Fruit fly (Drosophila melanogaster): Measurements from ENCODE around the gene Ccdc39.

Ccdc39 gene

dm6 chr3R:4809944-4810653, 25.6 kb upstream of the Ccdc39 start (continued):
- TF ChIP-seq CrebB (tag; optimal IDR thresholded peaks at IDR 0.05) = peak; percentile 23
- TF ChIP-seq CG34422 (GFP tag; IDR thresholded peaks at IDR 0.05) = 0 out of 3 replicates have a peak, but pooled peaks have one; percentile 40
- TF ChIP-seq CG4404 (GFP tag; IDR thresholded peaks at IDR 0.05) = no peak
- peak; percentile 25; the same call in 1 of the 2 replicates for TF ChIP-seq CG42726 (GFP tag; IDR thresholded peaks at IDR 0.05; ENCODE audit: partially characterized antibody)
- peak; percentile 11 for TF ChIP-seq lab (GFP tag; optimal IDR thresholded peaks at IDR 0.05)
- 0 out of 3 replicates have a peak, but pooled peaks have one; percentile 49 for TF ChIP-seq CG2199 (GFP tag; IDR thresholded peaks at IDR 0.05)
- TF ChIP-seq sd (tag; optimal IDR thresholded peaks at IDR 0.05) = peak; percentile 27
- peak; percentile 9 for TF ChIP-seq CG6854 (GFP tag; optimal IDR thresholded peaks at IDR 0.05)
- peak; percentile 30; the same call in 1 of the 2 replicates for TF ChIP-seq amos (GFP tag; IDR thresholded peaks at IDR 0.05; ENCODE audit: partially characterized antibody)
- 0 out of 4 replicates have a peak, but pooled peaks have one; percentile 18 for TF ChIP-seq Dll (GFP tag; IDR thresholded peaks at IDR 0.05; ENCODE audit: partially characterized antibody)
- peak; percentile 2 for TF ChIP-seq CG12219 (GFP tag; optimal IDR thresholded peaks at IDR 0.05)
- peak; percentile 97 for TF ChIP-seq z (GFP tag; IDR thresholded peaks at IDR 0.05)
- TF ChIP-seq pan (optimal IDR thresholded peaks at IDR 0.05) = no peak
- TF ChIP-seq pan (GFP tag; optimal IDR thresholded peaks at IDR 0.05 in 1 of 2, IDR thresholded peaks at IDR 0.05 in 1 of 2) = peak in 1 of 2 experiments; percentile 10
- peak; percentile 26 to 48 for TF ChIP-seq Trl (optimal IDR thresholded peaks at IDR 0.05)
- TF ChIP-seq Trl (GFP tag; optimal IDR thresholded peaks at IDR 0.05) = no peak
- TF ChIP-seq PHDP (tag; optimal IDR thresholded peaks at IDR 0.05) = no peak
- TF ChIP-seq sug (tag; optimal IDR thresholded peaks at IDR 0.05) = peak; percentile 63
- peak; percentile 23 for TF ChIP-seq HLHmδ (GFP tag; optimal IDR thresholded peaks at IDR 0.05)
- TF ChIP-seq CG17385 (GFP tag; optimal IDR thresholded peaks at IDR 0.05) = peak; percentile 30

- TF ChIP-seq Med (GFP tag) (peak; percentile 32), Oaz (GFP tag; IDR thresholded peaks at IDR 0.05) (no peak), CG3281 (GFP tag; optimal IDR thresholded peaks at IDR 0.05) (no peak), p53 (GFP tag; optimal IDR thresholded peaks at IDR 0.05) (peak; percentile 63), CG14014 (GFP tag; IDR thresholded peaks at IDR 0.05) (0 out of 2 replicates have a peak, but pooled peaks have one; percentile 24), Trl (optimal IDR thresholded peaks at IDR 0.05) (peak in 1 of 2 experiments; percentile 61), Trl (GFP tag; optimal IDR thresholded peaks at IDR 0.05) (no peak), en (GFP tag; optimal IDR thresholded peaks at IDR 0.05) (no peak), cg (GFP tag; optimal IDR thresholded peaks at IDR 0.05) (peak; percentile 55), CG2199 (GFP tag; IDR thresholded peaks at IDR 0.05) (0 out of 3 replicates have a peak, but pooled peaks have one; percentile 44), bbx (GFP tag; IDR thresholded peaks at IDR 0.05; ENCODE audit: partially characterized antibody) (0 out of 2 replicates have a peak, but pooled peaks have one; percentile 14), Jarid2 (GFP tag; optimal IDR thresholded peaks at IDR 0.05) (no peak), CG12769 (tag; optimal IDR thresholded peaks at IDR 0.05) (peak; percentile 1), z (GFP tag; IDR thresholded peaks at IDR 0.05) (peak; percentile 86)
Observed at dm6 chr3R:4807582-4807981, 23.1 kb upstream of the Ccdc39 start.

dm6 chr3R:4806318-4806757, 21.8 kb upstream of the Ccdc39 start:
- TF ChIP-seq CG3995 (GFP tag; optimal IDR thresholded peaks at IDR 0.05) = no peak
- TF ChIP-seq chinmo (GFP tag; IDR thresholded peaks at IDR 0.05; ENCODE audit: partially characterized antibody) = peak; percentile 82; the same call in 1 of the 4 replicates
- no peak for TF ChIP-seq nmo (GFP tag; optimal IDR thresholded peaks at IDR 0.05)
- peak; percentile 85 for TF ChIP-seq seq (GFP tag; IDR thresholded peaks at IDR 0.05)
- TF ChIP-seq CG9727 (GFP tag; optimal IDR thresholded peaks at IDR 0.05) = peak; percentile 69
- TF ChIP-seq dm (GFP tag; optimal IDR thresholded peaks at IDR 0.05) = no peak
- TF ChIP-seq gce (GFP tag; IDR thresholded peaks at IDR 0.05) = no peak
- TF ChIP-seq Myb (GFP tag; optimal IDR thresholded peaks at IDR 0.05) = peak; percentile 22
- peak; percentile 18; the same call in 1 of the 2 replicates for TF ChIP-seq rib (GFP tag; IDR thresholded peaks at IDR 0.05)
- TF ChIP-seq Stat92E (GFP tag; optimal IDR thresholded peaks at IDR 0.05) = no peak
- TF ChIP-seq ci (GFP tag; IDR thresholded peaks at IDR 0.05) = peak; percentile 86
- peak; percentile 89 for TF ChIP-seq MTF-1 (GFP tag; optimal IDR thresholded peaks at IDR 0.05; ENCODE audit: borderline replicate concordance)
- TF ChIP-seq sima (GFP tag; optimal IDR thresholded peaks at IDR 0.05) = no peak
- peak; percentile 16; the same call in 1 of the 2 replicates for TF ChIP-seq unc-4 (GFP tag; IDR thresholded peaks at IDR 0.05; ENCODE audit: partially characterized antibody)
- TF ChIP-seq CG11398 (GFP tag; optimal IDR thresholded peaks at IDR 0.05) = peak; percentile 37
- peak; percentile 78 for TF ChIP-seq CG15601 (tag; optimal IDR thresholded peaks at IDR 0.05)
- TF ChIP-seq tio (GFP tag; optimal IDR thresholded peaks at IDR 0.05) = no peak
